Worm (Caenorhabditis elegans) whole organism, L3 larva: ENCODE results near the gene ebp-3.
"Not testable (repeated sequence)": the region's sequence is repeated elsewhere in the genome, so short reads cannot be mapped to it uniquely, and the experiment has no call there.

Experiments
- aly-2 ChIP-seq: fragments of 150-350 bp; optimal IDR thresholded peaks from 2 replicates; lab custom pipeline; 2014; ENCODE audit warnings: missing biosample characterization, missing genetic modification characterization
- daf-12 ChIP-seq: fragments of 150-350 bp; optimal IDR thresholded peaks from 2 replicates; lab custom pipeline; 2014; ENCODE audit warnings: missing biosample characterization, missing genetic modification reagents, missing genetic modification characterization
- nhr-11 ChIP-seq: fragments of 150-350 bp; optimal IDR thresholded peaks from 2 replicates; lab custom pipeline; 2014; ENCODE audit warnings: missing biosample characterization, missing genetic modification characterization
- nhr-25 ChIP-seq: sonication (generic microtip); optimal IDR thresholded peaks from 2 replicates; lab custom pipeline; 2017; ENCODE audit warnings: missing biosample characterization, missing genetic modification characterization
- nhr-28 ChIP-seq: fragments of 150-350 bp; optimal IDR thresholded peaks from 2 replicates; lab custom pipeline; 2014; ENCODE audit warnings: missing biosample characterization, missing genetic modification characterization
- nhr-76 ChIP-seq: fragments of 150-350 bp; sonication (generic microtip); optimal IDR thresholded peaks from 5 replicates; lab custom pipeline; 2014; ENCODE audit warnings: missing biosample characterization, missing genetic modification characterization
- zag-1 ChIP-seq: fragments of 150-350 bp; optimal IDR thresholded peaks from 2 replicates; lab custom pipeline; 2014; ENCODE audit warnings: missing biosample characterization, missing genetic modification characterization

ce11 chrV:18069195-18069594, 13.4 kb downstream of the ebp-3 start:
- not testable (repeated sequence) for TF ChIP-seq nhr-28 (tag; lab: Kevin White, UChicago); nhr-25 (tag; lab: Kevin White, UChicago); zag-1 (tag; lab: Kevin White, UChicago); daf-12; nhr-76 (tag; lab: Kevin White, UChicago); aly-2 (tag; lab: Kevin White, UChicago); nhr-11 (tag; lab: Kevin White, UChicago)
